Fruit fly (Drosophila melanogaster): ENCODE measurements around the gene Lcp65Ac.

Gene Lcp65Ac

dm6 chr3L:6144769-6145220, at the start of gene Lcp65Ac:
TSS of gene Lcp65Ac (plus strand) at chr3L:6144819.
- no peak for TF ChIP-seq noc (tag; optimal IDR thresholded peaks at IDR 0.05)

- TF ChIP-seq noc (tag; optimal IDR thresholded peaks at IDR 0.05), result no peak
Measured at dm6 chr3L:6097270-6097669, 47.3 kb upstream of the Lcp65Ac start, which contains the start of gene Ets65A. TSS of gene Ets65A (plus strand) at chr3L:6097617.

dm6 chr3L:6103658-6104057, 41.0 kb upstream of the Lcp65Ac start:
- no peak for TF ChIP-seq noc (tag; optimal IDR thresholded peaks at IDR 0.05)

dm6 chr3L:6104551-6104950, 40.1 kb upstream of the Lcp65Ac start:
- TF ChIP-seq noc (tag; optimal IDR thresholded peaks at IDR 0.05), result no peak

dm6 chr3L:6105435-6105834, 39.2 kb upstream of the Lcp65Ac start:
- TF ChIP-seq noc (tag; optimal IDR thresholded peaks at IDR 0.05), result no peak

dm6 chr3L:6106717-6107116, 37.9 kb upstream of the Lcp65Ac start:
- no peak for TF ChIP-seq noc (tag; optimal IDR thresholded peaks at IDR 0.05)

dm6 chr3L:6108264-6109060, 36.2 kb upstream of the Lcp65Ac start:
- TF ChIP-seq noc (tag; optimal IDR thresholded peaks at IDR 0.05), result no peak

- TF ChIP-seq noc (tag; optimal IDR thresholded peaks at IDR 0.05), result no peak
Measured at dm6 chr3L:6110673-6111449, 33.8 kb upstream of the Lcp65Ac start.

dm6 chr3L:6111458-6111857, 33.2 kb upstream of the Lcp65Ac start:
- TF ChIP-seq noc (tag; optimal IDR thresholded peaks at IDR 0.05), result no peak

- TF ChIP-seq noc (tag; optimal IDR thresholded peaks at IDR 0.05), result no peak
Measured at dm6 chr3L:6115505-6115904, 29.1 kb upstream of the Lcp65Ac start.

- no peak for TF ChIP-seq noc (tag; optimal IDR thresholded peaks at IDR 0.05)
Measured at dm6 chr3L:6116881-6117280, 27.7 kb upstream of the Lcp65Ac start.

- TF ChIP-seq noc (tag; optimal IDR thresholded peaks at IDR 0.05), result no peak
Measured at dm6 chr3L:6124616-6125408, 19.8 kb upstream of the Lcp65Ac start.

- no peak for TF ChIP-seq noc (tag; optimal IDR thresholded peaks at IDR 0.05)
Measured at dm6 chr3L:6125409-6125689, 19.3 kb upstream of the Lcp65Ac start.

- no peak for TF ChIP-seq noc (tag; optimal IDR thresholded peaks at IDR 0.05)
Measured at dm6 chr3L:6129591-6129990, 15.0 kb upstream of the Lcp65Ac start.

- no peak for TF ChIP-seq noc (tag; optimal IDR thresholded peaks at IDR 0.05)
Measured at dm6 chr3L:6130944-6131343, 13.7 kb upstream of the Lcp65Ac start, which contains the start of gene Lcp65Ag3. TSS of gene Lcp65Ag3 (minus strand) at chr3L:6130989.

dm6 chr3L:6132009-6132408, 12.6 kb upstream of the Lcp65Ac start, which contains the start of gene Cpr65Au:
TSS of gene Cpr65Au (minus strand) at chr3L:6132109.
- no peak for TF ChIP-seq noc (tag; optimal IDR thresholded peaks at IDR 0.05)
